Worm (Caenorhabditis elegans) whole organism, mixed stage, embryonic: ENCODE results near the gene srd-32.

ENCODE experiments used
- lsy-2 ChIP-seq: fragments of 150-350 bp; optimal IDR thresholded peaks from 2 replicates; lab custom pipeline; 2014; ENCODE audit warnings: missing biosample characterization, missing genetic modification characterization
- nhr-237 ChIP-seq: fragments of 150-350 bp; optimal IDR thresholded peaks from 2 replicates; lab custom pipeline; 2014; ENCODE audit warnings: missing biosample characterization, missing genetic modification characterization
- sptf-1 ChIP-seq: sonication (generic microtip); optimal IDR thresholded peaks from 2 replicates; lab custom pipeline; 2017; ENCODE audit warnings: mild to moderate bottlenecking, missing genetic modification characterization, moderate library complexity, missing compliant biosample characterization

- TF ChIP-seq nhr-237 (tag; lab: Kevin White, UChicago) = no peak
- TF ChIP-seq lsy-2 (tag; lab: Kevin White, UChicago) = no peak
- TF ChIP-seq sptf-1 (tag; lab: Kevin White, UChicago) = no peak
Measured at ce11 chrV:4914879-4915278, 49.4 kb downstream of the srd-32 start, which contains the start of gene H23N18.6.
